Comparison of ENCODE assay signal across 1 fruit fly cellular context in the genomic region with DNA sequence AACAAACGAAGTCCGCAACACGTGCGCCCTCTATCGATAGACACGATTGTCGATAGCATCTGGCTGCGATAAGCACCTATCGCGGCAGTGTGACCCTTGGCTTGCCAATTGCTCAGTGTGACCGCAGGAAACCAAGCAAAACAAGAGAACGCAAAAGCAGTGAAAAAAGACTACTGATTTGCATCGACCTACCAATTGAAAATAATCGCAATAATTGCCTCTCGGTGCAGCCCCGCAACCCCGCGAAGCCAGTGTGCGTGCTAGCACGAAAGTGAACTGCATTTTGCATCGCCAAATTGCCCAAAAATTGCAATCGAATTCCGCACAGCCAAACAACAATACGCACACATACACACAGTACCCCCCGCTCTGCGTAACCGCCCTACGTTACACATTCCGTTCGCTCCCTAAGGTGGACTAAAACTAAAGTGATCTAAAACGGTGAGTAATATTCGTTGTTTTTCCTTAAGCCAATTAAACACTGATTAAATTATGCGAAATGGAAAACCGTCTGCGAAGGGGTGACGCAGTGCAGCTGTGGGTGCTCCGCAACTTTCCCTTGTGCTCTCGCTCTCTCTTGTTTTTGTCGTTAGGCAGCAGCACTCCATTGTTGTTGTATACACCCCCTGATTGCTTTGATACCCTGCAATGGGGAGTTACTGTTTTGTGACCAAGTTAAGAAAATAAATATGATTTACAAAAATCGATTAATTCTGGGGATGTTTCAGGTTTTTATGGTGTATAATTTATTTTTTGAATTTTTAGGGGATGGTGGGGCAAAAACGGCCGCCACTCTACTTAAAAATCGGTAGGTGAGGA.
TF ChIP-seq lines count a peak whose summit lies in the region.

Rab14 (plus strand) TSS at position 113 of the 819 bp plus-strand sequence.

TF ChIP-seq in whole organism, embryonic, 481 proteins besides CTCF, POLR2A, EP300 and RAD21 (continued from another document and continues in another):
- TF ChIP-seq CG14965 (GFP tag; optimal IDR thresholded peaks at IDR 0.05; lab: Kevin White, UChicago; ENCODE audit: borderline replicate concordance) (no peak), crol (GFP tag; IDR thresholded peaks at IDR 0.05; lab: Robert Waterston, UW) (peak; percentile 98), Ravus (GFP tag; IDR thresholded peaks at IDR 0.05; lab: Robert Waterston, UW) (peak; percentile 52), luna (GFP tag; optimal IDR thresholded peaks at IDR 0.05; lab: Kevin White, UChicago) (peak; percentile 4), CG9817 (tag; optimal IDR thresholded peaks at IDR 0.05; lab: Kevin White, UChicago) (peak; percentile 85), Aef1 (GFP tag; IDR thresholded peaks at IDR 0.05; lab: Robert Waterston, UW) (peak; percentile 81), CG6654 (GFP tag; optimal IDR thresholded peaks at IDR 0.05; lab: Kevin White, UChicago) (peak; percentile 35), dan (GFP tag; IDR thresholded peaks at IDR 0.05; lab: Robert Waterston, UW) (no peak), gt (GFP tag; IDR thresholded peaks at IDR 0.05; lab: Robert Waterston, UW) (no peak), jing (GFP tag; optimal IDR thresholded peaks at IDR 0.05; lab: Kevin White, UChicago) (peak; percentile 32), bsh (GFP tag; optimal IDR thresholded peaks at IDR 0.05; lab: Kevin White, UChicago) (peak; percentile 12 to 86), CG8281 (tag; optimal IDR thresholded peaks at IDR 0.05; lab: Kevin White, UChicago) (peak; percentile 46), dpn (GFP tag; optimal IDR thresholded peaks at IDR 0.05; lab: Kevin White, UChicago) (peak; percentile 60 to 82), Hr78 (GFP tag; optimal IDR thresholded peaks at IDR 0.05; lab: Kevin White, UChicago) (no peak), Chrac-16 (GFP tag; optimal IDR thresholded peaks at IDR 0.05; lab: Kevin White, UChicago) (peak; percentile 80), CG10209 (GFP tag; optimal IDR thresholded peaks at IDR 0.05; lab: Kevin White, UChicago) (peak; percentile 81), nerfin-1 (tag; optimal IDR thresholded peaks at IDR 0.05; lab: Kevin White, UChicago) (peak; percentile 35), pnt (GFP tag; optimal IDR thresholded peaks at IDR 0.05; lab: Kevin White, UChicago) (peak; percentile 47), al (GFP tag; IDR thresholded peaks at IDR 0.05; lab: Robert Waterston, UW) (peak; percentile 69), CG4404 (GFP tag; IDR thresholded peaks at IDR 0.05; lab: Robert Waterston, UW) (peak; percentile 47), CG1792 (GFP tag; optimal IDR thresholded peaks at IDR 0.05; lab: Kevin White, UChicago) (no peak), BtbVII (GFP tag; optimal IDR thresholded peaks at IDR 0.05; lab: Kevin White, UChicago) (peak; percentile 77), caup (GFP tag; optimal IDR thresholded peaks at IDR 0.05; lab: Kevin White, UChicago; ENCODE audit: severe bottlenecking) (peak; percentile 65), CG43689 (GFP tag; IDR thresholded peaks at IDR 0.05; lab: Robert Waterston, UW) (peak; percentile 71), Taf1 (GFP tag; IDR thresholded peaks at IDR 0.05; lab: Robert Waterston, UW) (peak; percentile 48), slp2 (GFP tag; optimal IDR thresholded peaks at IDR 0.05; lab: Kevin White, UChicago) (peak; percentile 31), Optix (GFP tag; IDR thresholded peaks at IDR 0.05; lab: Robert Waterston, UW) (peak; percentile 67; the same call in 2 of the 3 replicates), CG1832 (GFP tag; optimal IDR thresholded peaks at IDR 0.05; lab: Kevin White, UChicago) (no peak), CG10321 (GFP tag; IDR thresholded peaks at IDR 0.05; lab: Robert Waterston, UW) (peak; percentile 62), CG7372 (GFP tag; IDR thresholded peaks at IDR 0.05; lab: Robert Waterston, UW) (peak; percentile 66), Hey (tag; optimal IDR thresholded peaks at IDR 0.05; lab: Kevin White, UChicago) (no peak), Med (GFP tag; lab: Kevin White, UChicago) (peak; percentile 95), CG7839 (tag; optimal IDR thresholded peaks at IDR 0.05; lab: Kevin White, UChicago) (peak; percentile 81), Pdp1 (GFP tag; optimal IDR thresholded peaks at IDR 0.05; lab: Kevin White, UChicago) (peak; percentile 47 to 78), HLH54F (GFP tag; optimal IDR thresholded peaks at IDR 0.05; lab: Kevin White, UChicago) (peak; percentile 65), psq (GFP tag; optimal IDR thresholded peaks at IDR 0.05; lab: Kevin White, UChicago) (peak; percentile 22), CG4360 (GFP tag; IDR thresholded peaks at IDR 0.05; lab: Robert Waterston, UW) (peak; percentile 92), CHES-1-like (GFP tag; optimal IDR thresholded peaks at IDR 0.05; lab: Kevin White, UChicago) (peak; percentile 85), vvl (GFP tag; IDR thresholded peaks at IDR 0.05; lab: Robert Waterston, UW) (peak; percentile 93), BEAF-32 (GFP tag; optimal IDR thresholded peaks at IDR 0.05; lab: Kevin White, UChicago) (peak; percentile 88), CG12659 (GFP tag; optimal IDR thresholded peaks at IDR 0.05; lab: Kevin White, UChicago) (peak; percentile 76), otp (GFP tag; IDR thresholded peaks at IDR 0.05; lab: Robert Waterston, UW) (peak; percentile 74; the same call in 2 of the 3 replicates), CG11398 (GFP tag; optimal IDR thresholded peaks at IDR 0.05; lab: Kevin White, UChicago) (peak; percentile 68), Awh (GFP tag; IDR thresholded peaks at IDR 0.05; lab: Robert Waterston, UW) (peak; percentile 83), CoRest (tag; optimal IDR thresholded peaks at IDR 0.05; lab: Kevin White, UChicago) (peak; percentile 84), CG11696 (GFP tag; IDR thresholded peaks at IDR 0.05; lab: Robert Waterston, UW) (peak; percentile 75), tll (GFP tag; optimal IDR thresholded peaks at IDR 0.05; lab: Kevin White, UChicago) (no peak), Meics (GFP tag; optimal IDR thresholded peaks at IDR 0.05; lab: Kevin White, UChicago) (peak; percentile 84), CG32767 (GFP tag; IDR thresholded peaks at IDR 0.05; lab: Robert Waterston, UW) (peak; percentile 64), da (GFP tag; optimal IDR thresholded peaks at IDR 0.05; lab: Kevin White, UChicago) (no peak), CG17359 (tag; optimal IDR thresholded peaks at IDR 0.05; lab: Kevin White, UChicago) (peak; percentile 87), D (optimal IDR thresholded peaks at IDR 0.05; lab: Kevin White, UChicago) (peak; percentile 89), D (GFP tag; optimal IDR thresholded peaks at IDR 0.05; lab: Kevin White, UChicago) (peak; percentile 65), unc-4 (GFP tag; IDR thresholded peaks at IDR 0.05; lab: Robert Waterston, UW; ENCODE audit: partially characterized antibody) (peak; percentile 86), wek (GFP tag; optimal IDR thresholded peaks at IDR 0.05; lab: Kevin White, UChicago) (peak; percentile 18), abd-A (tag; optimal IDR thresholded peaks at IDR 0.05; lab: Kevin White, UChicago) (peak; percentile 22), CG12104 (GFP tag; optimal IDR thresholded peaks at IDR 0.05; lab: Kevin White, UChicago) (peak; percentile 66), gsb-n (tag; optimal IDR thresholded peaks at IDR 0.05; lab: Kevin White, UChicago) (peak; percentile 63), CG15601 (tag; optimal IDR thresholded peaks at IDR 0.05; lab: Kevin White, UChicago) (peak; percentile 52), repo (GFP tag; optimal IDR thresholded peaks at IDR 0.05; lab: Kevin White, UChicago) (peak; percentile 50), ash1 (GFP tag; optimal IDR thresholded peaks at IDR 0.05; lab: Kevin White, UChicago) (peak; percentile 59), Oli (tag; optimal IDR thresholded peaks at IDR 0.05; lab: Kevin White, UChicago) (peak; percentile 85), CG3726 (GFP tag; IDR thresholded peaks at IDR 0.05; lab: Robert Waterston, UW) (peak; percentile 14; the same call in 1 of the 3 replicates), CG17328 (GFP tag; IDR thresholded peaks at IDR 0.05; lab: Robert Waterston, UW) (peak; percentile 86), br (optimal IDR thresholded peaks at IDR 0.05; lab: Kevin White, UChicago) (no peak), pros (GFP tag; optimal IDR thresholded peaks at IDR 0.05; lab: Kevin White, UChicago) (peak; percentile 37), tup (GFP tag; optimal IDR thresholded peaks at IDR 0.05; lab: Kevin White, UChicago) (peak; percentile 68), CG15514 (GFP tag; optimal IDR thresholded peaks at IDR 0.05; lab: Kevin White, UChicago) (peak; percentile 58), disco-r (GFP tag; optimal IDR thresholded peaks at IDR 0.05; lab: Kevin White, UChicago) (peak; percentile 28), NFAT (GFP tag; IDR thresholded peaks at IDR 0.05; lab: Robert Waterston, UW) (peak; percentile 75), CG6689 (GFP tag; IDR thresholded peaks at IDR 0.05; lab: Robert Waterston, UW) (peak; percentile 78), sima (GFP tag; optimal IDR thresholded peaks at IDR 0.05; lab: Kevin White, UChicago) (no peak), CG7928 (GFP tag; optimal IDR thresholded peaks at IDR 0.05; lab: Kevin White, UChicago) (peak; percentile 28), Neu2 (GFP tag; optimal IDR thresholded peaks at IDR 0.05; lab: Kevin White, UChicago; ENCODE audit: borderline replicate concordance) (peak; percentile 52), D19A (tag; optimal IDR thresholded peaks at IDR 0.05; lab: Kevin White, UChicago) (peak; percentile 98), Adf1 (GFP tag; IDR thresholded peaks at IDR 0.05; lab: Robert Waterston, UW) (peak; percentile 32), crc (GFP tag; optimal IDR thresholded peaks at IDR 0.05; lab: Kevin White, UChicago) (no peak), H15 (GFP tag; IDR thresholded peaks at IDR 0.05; lab: Robert Waterston, UW) (peak; percentile 58; the same call in 2 of the 3 replicates), CG4424 (GFP tag; optimal IDR thresholded peaks at IDR 0.05; lab: Kevin White, UChicago) (peak; percentile 83), gsb (GFP tag; IDR thresholded peaks at IDR 0.05; lab: Robert Waterston, UW) (peak; percentile 63), cad (GFP tag; optimal IDR thresholded peaks at IDR 0.05; lab: Kevin White, UChicago) (no peak), eve (GFP tag; optimal IDR thresholded peaks at IDR 0.05; lab: Kevin White, UChicago) (no peak), GATAe (GFP tag; conservative IDR thresholded peaks at IDR 0.05; lab: Robert Waterston, UW) (0 out of 2 replicates have a peak, but pooled peaks have one; percentile 22), pfk (GFP tag; optimal IDR thresholded peaks at IDR 0.05; lab: Kevin White, UChicago) (no peak), Atf6 (GFP tag; IDR thresholded peaks at IDR 0.05; lab: Robert Waterston, UW) (peak; percentile 87), CG11093 (GFP tag; IDR thresholded peaks at IDR 0.05; lab: Robert Waterston, UW) (peak; percentile 73; the same call in 2 of the 3 replicates), CG11504 (tag; optimal IDR thresholded peaks at IDR 0.05; lab: Kevin White, UChicago) (peak; percentile 87), p53 (GFP tag; optimal IDR thresholded peaks at IDR 0.05; lab: Kevin White, UChicago) (peak; percentile 32), Hr3 (GFP tag; optimal IDR thresholded peaks at IDR 0.05; lab: Kevin White, UChicago) (peak; percentile 72), unpg (GFP tag; optimal IDR thresholded peaks at IDR 0.05; lab: Kevin White, UChicago) (peak; percentile 89), CG6272 (GFP tag; IDR thresholded peaks at IDR 0.05; lab: Robert Waterston, UW) (peak; percentile 48), zen (tag; optimal IDR thresholded peaks at IDR 0.05; lab: Kevin White, UChicago) (peak; percentile 43), dimm (GFP tag; IDR thresholded peaks at IDR 0.05; lab: Robert Waterston, UW) (peak; percentile 15; the same call in 1 of the 2 replicates), scrt (GFP tag; optimal IDR thresholded peaks at IDR 0.05; lab: Kevin White, UChicago) (peak; percentile 57), Sry-δ (GFP tag; optimal IDR thresholded peaks at IDR 0.05; lab: Kevin White, UChicago) (peak; percentile 83), dmrt99B (tag; optimal IDR thresholded peaks at IDR 0.05; lab: Kevin White, UChicago) (peak; percentile 83), pho (GFP tag; optimal IDR thresholded peaks at IDR 0.05; lab: Kevin White, UChicago) (peak; percentile 70), Abd-B (GFP tag; optimal IDR thresholded peaks at IDR 0.05; lab: Kevin White, UChicago) (peak; percentile 20), mirr (GFP tag; optimal IDR thresholded peaks at IDR 0.05; lab: Kevin White, UChicago) (peak; percentile 23), wdn (GFP tag; IDR thresholded peaks at IDR 0.05; lab: Robert Waterston, UW) (peak; percentile 83), Fer3 (tag; optimal IDR thresholded peaks at IDR 0.05; lab: Kevin White, UChicago) (peak; percentile 85), onecut (GFP tag; IDR thresholded peaks at IDR 0.05; lab: Robert Waterston, UW) (peak; percentile 80), Rfx (GFP tag; IDR thresholded peaks at IDR 0.05; lab: Robert Waterston, UW) (peak; percentile 90), CG11695 (GFP tag; IDR thresholded peaks at IDR 0.05; lab: Robert Waterston, UW) (peak; percentile 84), CG10274 (GFP tag; optimal IDR thresholded peaks at IDR 0.05; lab: Kevin White, UChicago) (peak; percentile 48), Gsc (GFP tag; IDR thresholded peaks at IDR 0.05; lab: Robert Waterston, UW) (no peak), Max (GFP tag; optimal IDR thresholded peaks at IDR 0.05; lab: Kevin White, UChicago) (peak; percentile 95), mam (GFP tag; optimal IDR thresholded peaks at IDR 0.05; lab: Kevin White, UChicago) (peak; percentile 79), Fer1 (GFP tag; optimal IDR thresholded peaks at IDR 0.05; lab: Kevin White, UChicago) (peak; percentile 82), Vsx1 (GFP tag; optimal IDR thresholded peaks at IDR 0.05; lab: Kevin White, UChicago) (peak; percentile 70), exex (tag; optimal IDR thresholded peaks at IDR 0.05; lab: Kevin White, UChicago) (peak; percentile 48), CG34376 (GFP tag; optimal IDR thresholded peaks at IDR 0.05; lab: Kevin White, UChicago) (peak; percentile 37), Ets65A (GFP tag; lab: Kevin White, UChicago) (peak; percentile 91), CG15073 (GFP tag; optimal IDR thresholded peaks at IDR 0.05; lab: Kevin White, UChicago) (no peak), CG4328 (GFP tag; optimal IDR thresholded peaks at IDR 0.05; lab: Kevin White, UChicago) (peak; percentile 61), kay (GFP tag; optimal IDR thresholded peaks at IDR 0.05; lab: Kevin White, UChicago) (peak; percentile 75), CG4617 (GFP tag; optimal IDR thresholded peaks at IDR 0.05; lab: Kevin White, UChicago; ENCODE audit: borderline replicate concordance) (peak; percentile 96), dm (GFP tag; optimal IDR thresholded peaks at IDR 0.05; lab: Kevin White, UChicago) (peak; percentile 97), Atf-2 (GFP tag; optimal IDR thresholded peaks at IDR 0.05; lab: Kevin White, UChicago) (peak; percentile 30), Dip3 (GFP tag; optimal IDR thresholded peaks at IDR 0.05; lab: Kevin White, UChicago) (peak; percentile 72), CG12071 (GFP tag; optimal IDR thresholded peaks at IDR 0.05; lab: Kevin White, UChicago) (peak; percentile 75)
